Worm (Caenorhabditis elegans) whole organism, L1 larva: ENCODE data around the gene srt-56.

Experiments used
- C16A3.4 ChIP-seq: fragments of 150-350 bp; optimal IDR thresholded peaks from 2 replicates; lab custom pipeline; 2014; ENCODE audit warnings: missing biosample characterization, missing genetic modification characterization
- aha-1 ChIP-seq: fragments of 150-350 bp; optimal IDR thresholded peaks from 2 replicates; lab custom pipeline; 2014; ENCODE audit warnings: missing biosample characterization, missing genetic modification characterization
- alr-1 ChIP-seq: fragments of 200-800 bp; sonication (Bioruptor generic); optimal IDR thresholded peaks from 2 replicates; lab custom pipeline; 2018; ENCODE audit warnings: borderline replicate concordance, mild to moderate bottlenecking, missing genetic modification characterization, missing compliant biosample characterization
- aly-2 ChIP-seq: fragments of 150-350 bp; optimal IDR thresholded peaks from 2 replicates; lab custom pipeline; 2014; ENCODE audit warnings: missing biosample characterization, missing genetic modification characterization
- ama-1 ChIP-seq: fragments of 150-350 bp; optimal IDR thresholded peaks from 2 replicates; lab custom pipeline; 2014
- ceh-63 ChIP-seq: fragments of 200-800 bp; sonication (Bioruptor generic); optimal IDR thresholded peaks from 2 replicates; lab custom pipeline; 2018; ENCODE audit warnings: mild to moderate bottlenecking, missing genetic modification characterization, missing compliant biosample characterization
- ceh-82 ChIP-seq, 3 experiments: fragments of 150-350 bp in 1 of 3; sonication (generic microtip) in 2 of 3; optimal IDR thresholded peaks; 2 replicates each; lab custom pipeline; 2014 to 2017; ENCODE audit warnings: missing biosample characterization in 3 of 3, missing genetic modification characterization in 3 of 3
- ceh-88 ChIP-seq: fragments of 200-800 bp; sonication (Bioruptor generic); IDR thresholded peaks from 2 replicates; pipeline ENCODE4 v1.3.6; 2022; ENCODE audit warnings: missing genetic modification characterization, missing compliant biosample characterization
- ces-1 ChIP-seq: fragments of 150-350 bp; optimal IDR thresholded peaks from 2 replicates; lab custom pipeline; 2014; ENCODE audit warnings: missing biosample characterization, missing genetic modification reagents, missing genetic modification characterization
- dpl-1 ChIP-seq, 3 experiments: fragments of 150-350 bp in 2 of 3; sonication (generic microtip) in 1 of 3; optimal IDR thresholded peaks; 2 replicates each; lab custom pipeline; 2014 to 2017; ENCODE audit warnings: missing biosample characterization in 3 of 3, missing genetic modification characterization in 3 of 3, missing genetic modification reagents in 3 of 3
- dsc-1 ChIP-seq: sonication (generic microtip); optimal IDR thresholded peaks from 2 replicates; lab custom pipeline; 2016; ENCODE audit warnings: mild to moderate bottlenecking, missing genetic modification characterization, missing compliant biosample characterization
- elt-2 ChIP-seq: sonication (generic microtip); optimal IDR thresholded peaks from 2 replicates; lab custom pipeline; 2016; ENCODE audit warnings: missing genetic modification characterization, mild to moderate bottlenecking, inconsistent platforms, missing compliant biosample characterization, missing genetic modification reagents
- elt-3 ChIP-seq, 6 experiments: fragments of 150-350 bp in 1 of 6; sonication (generic microtip); optimal IDR thresholded peaks; 2 replicates each; lab custom pipeline; 2017 to 2018; ENCODE audit warnings: missing biosample characterization in 6 of 6, missing genetic modification characterization in 6 of 6, inconsistent platforms in 1 of 6
- hpl-2 ChIP-seq: fragments of 150-350 bp; optimal IDR thresholded peaks from 2 replicates; lab custom pipeline; 2014; ENCODE audit warnings: missing biosample characterization, missing genetic modification reagents, missing genetic modification characterization
- isw-1 ChIP-seq: fragments of 200-800 bp; sonication (Bioruptor generic); IDR thresholded peaks from 2 replicates; pipeline ENCODE4 v1.3.6; 2022; ENCODE audit warnings: missing genetic modification characterization, missing compliant biosample characterization
- lir-3 ChIP-seq: sonication (generic microtip); optimal IDR thresholded peaks from 2 replicates; lab custom pipeline; 2016; ENCODE audit warnings: mild to moderate bottlenecking, missing genetic modification characterization, moderate library complexity, missing compliant biosample characterization; ENCODE audit not compliant: poor library complexity
- mab-9 ChIP-seq: fragments of 200-800 bp; sonication (Bioruptor generic); IDR thresholded peaks from 2 replicates; pipeline ENCODE4 v1.3.6; 2022; ENCODE audit warnings: missing genetic modification reagents, missing genetic modification characterization, missing compliant biosample characterization
- nhr-12 ChIP-seq: sonication (generic microtip); optimal IDR thresholded peaks from 2 replicates; lab custom pipeline; 2017; ENCODE audit warnings: missing biosample characterization, missing genetic modification characterization
- nhr-20 ChIP-seq: sonication (generic microtip); optimal IDR thresholded peaks from 2 replicates; lab custom pipeline; 2016; ENCODE audit warnings: mild to moderate bottlenecking, missing genetic modification characterization, missing compliant biosample characterization
- nhr-237 ChIP-seq: fragments of 150-350 bp; optimal IDR thresholded peaks from 2 replicates; lab custom pipeline; 2014; ENCODE audit warnings: missing biosample characterization, missing genetic modification characterization
- nhr-71 ChIP-seq: sonication (generic microtip); optimal IDR thresholded peaks from 2 replicates; lab custom pipeline; 2016; ENCODE audit warnings: mild to moderate bottlenecking, missing genetic modification characterization, moderate library complexity, missing compliant biosample characterization
- nhr-77 ChIP-seq: fragments of 150-350 bp; optimal IDR thresholded peaks from 2 replicates; lab custom pipeline; 2014; ENCODE audit warnings: missing biosample characterization, missing genetic modification characterization
- nhr-85 ChIP-seq: sonication (generic microtip); peaks from one replicate; lab custom pipeline; 2016; ENCODE audit warnings: missing genetic modification characterization, inconsistent platforms, missing compliant biosample characterization
- pax-3 ChIP-seq: fragments of 200-800 bp; sonication (Bioruptor generic); optimal IDR thresholded peaks from 2 replicates; lab custom pipeline; 2018; ENCODE audit warnings: mild to moderate bottlenecking, missing genetic modification characterization, moderate library complexity, missing compliant biosample characterization
- pqm-1 ChIP-seq: sonication (generic microtip); optimal IDR thresholded peaks from 3 replicates; lab custom pipeline; 2017; ENCODE audit warnings: missing biosample characterization, missing genetic modification characterization
- rnt-1 ChIP-seq: sonication (generic microtip); optimal IDR thresholded peaks from 2 replicates; lab custom pipeline; 2016; ENCODE audit warnings: mild to moderate bottlenecking, missing genetic modification characterization, moderate library complexity, missing compliant biosample characterization
- snpc-4 ChIP-seq: fragments of 150-350 bp; optimal IDR thresholded peaks from 2 replicates; lab custom pipeline; 2014; ENCODE audit warnings: missing biosample characterization, missing genetic modification characterization
- sup-37 ChIP-seq: fragments of 200-800 bp; sonication (Bioruptor generic); optimal IDR thresholded peaks from 2 replicates; lab custom pipeline; 2018; ENCODE audit warnings: mild to moderate bottlenecking, missing genetic modification characterization, missing compliant biosample characterization
- tlp-1 ChIP-seq: fragments of 150-350 bp; optimal IDR thresholded peaks from 2 replicates; lab custom pipeline; 2014; ENCODE audit warnings: missing biosample characterization, missing genetic modification characterization
- unc-130 ChIP-seq: fragments of 150-350 bp; optimal IDR thresholded peaks from 2 replicates; lab custom pipeline; 2017; ENCODE audit warnings: missing biosample characterization, missing genetic modification characterization, inconsistent platforms
- unc-30 ChIP-seq: sonication (generic microtip); optimal IDR thresholded peaks from 2 replicates; lab custom pipeline; 2017; ENCODE audit warnings: missing biosample characterization, missing genetic modification characterization
- unc-86 ChIP-seq: sonication (generic microtip); optimal IDR thresholded peaks from 2 replicates; lab custom pipeline; 2016; ENCODE audit warnings: missing genetic modification characterization, missing compliant biosample characterization
- xbp-1 ChIP-seq: sonication (generic microtip); optimal IDR thresholded peaks from 2 replicates; lab custom pipeline; 2016; ENCODE audit warnings: missing genetic modification characterization, missing compliant biosample characterization
- zip-4 ChIP-seq: fragments of 200-800 bp; sonication (Bioruptor generic); optimal IDR thresholded peaks from 2 replicates; lab custom pipeline; 2018; ENCODE audit warnings: mild to moderate bottlenecking, missing genetic modification characterization, moderate library complexity, missing compliant biosample characterization
- ztf-11 ChIP-seq, 2 experiments: sonication (generic microtip); optimal IDR thresholded peaks; 2 replicates each; lab custom pipeline; 2016 to 2017; ENCODE audit warnings: missing genetic modification characterization in 2 of 2, missing biosample characterization in 1 of 2, missing compliant biosample characterization in 1 of 2
- ztf-4 ChIP-seq: fragments of 150-350 bp; optimal IDR thresholded peaks from 2 replicates; lab custom pipeline; 2014; ENCODE audit warnings: missing biosample characterization, missing genetic modification characterization

The srt-56 gene

DNA sequence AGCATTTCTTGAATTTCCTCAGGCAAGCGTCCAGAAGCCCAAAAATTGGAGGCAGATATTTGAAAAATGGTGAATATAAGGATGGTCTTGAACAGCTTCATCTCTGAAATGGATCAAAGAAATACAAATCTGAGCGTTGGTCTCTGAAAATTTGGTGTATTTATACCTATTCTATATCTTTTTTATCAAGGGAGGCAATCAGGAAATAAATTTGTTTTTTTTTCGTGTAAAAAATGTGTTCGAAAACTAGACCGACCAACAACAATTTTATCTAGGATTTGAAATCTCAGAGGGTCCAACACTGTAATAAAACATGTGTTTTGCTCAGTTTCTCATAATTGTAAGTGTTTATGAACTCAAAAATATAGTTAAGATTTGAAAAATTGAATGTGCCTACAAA, at the start of gene srt-56:
TSS of gene srt-56 (minus strand) at position 101 of the 400 bp plus-strand sequence.
- TF ChIP-seq unc-30 (tag; lab: Kevin White, UChicago) (no peak), dsc-1 (tag; lab: Kevin White, UChicago) (no peak), tlp-1 (tag; lab: Kevin White, UChicago) (no peak), ztf-11 (tag; optimal IDR thresholded peaks at IDR 0.05; lab: Kevin White, UChicago) (no peak)

DNA sequence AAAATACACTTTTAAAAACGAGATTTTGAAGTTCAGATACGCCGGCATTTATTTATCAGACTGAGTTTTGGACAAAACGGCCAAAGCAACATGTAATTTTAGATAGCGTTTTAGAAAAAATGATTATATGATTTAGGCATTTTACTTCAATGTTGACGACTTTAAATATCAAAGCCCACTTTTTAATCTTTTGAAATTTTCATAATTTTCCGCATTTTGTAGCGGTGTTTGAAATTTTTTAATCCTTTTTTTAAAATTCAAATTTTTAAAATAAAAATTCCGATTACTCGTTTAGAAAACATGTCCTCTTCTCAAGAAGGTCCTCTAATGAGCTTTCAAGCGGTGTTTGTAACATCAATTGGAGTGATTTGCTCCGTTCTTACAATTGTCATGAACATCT, 48.2 kb upstream of the srt-56 start, which contains the start of gene srbc-6:
TSS of gene srbc-6 (plus strand) at position 301 of the 400 bp plus-strand sequence.
- TF ChIP-seq snpc-4 (tag; lab: Kevin White, UChicago) (no peak), isw-1 (GFP tag; lab: Robert Waterston, UW) (no peak)

DNA sequence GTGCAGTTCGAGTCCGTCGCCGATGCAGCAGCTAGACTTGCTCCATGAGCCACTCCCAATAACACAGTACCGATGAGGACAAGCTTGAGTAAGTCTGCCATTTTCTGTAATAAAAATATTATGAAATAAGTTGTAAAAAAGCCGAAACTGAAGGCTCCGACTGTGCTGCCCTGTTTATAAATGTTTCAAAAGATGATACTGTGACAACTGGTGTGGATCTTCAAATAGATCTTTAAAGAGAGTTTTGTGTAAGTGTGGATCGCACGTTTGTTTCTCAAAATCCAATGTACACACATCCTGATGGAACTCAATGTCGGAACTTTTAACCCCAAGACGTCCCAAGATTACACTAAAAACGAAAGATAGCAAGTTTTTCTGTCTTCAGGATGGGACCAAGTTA, 47.0 kb upstream of the srt-56 start, which contains the start of gene C36C5.15:
TSS of gene C36C5.15 (minus strand) at position 101 of the 400 bp plus-strand sequence.
- no peak for TF ChIP-seq pqm-1
- no peak for TF ChIP-seq zip-4
- TF ChIP-seq sup-37 (GFP tag; lab: Kevin White, UChicago): no peak
- TF ChIP-seq nhr-71: no peak
- TF ChIP-seq nhr-12: no peak
- TF ChIP-seq nhr-20 (tag; lab: Kevin White, UChicago): no peak
- no peak for TF ChIP-seq ztf-4
- TF ChIP-seq ama-1: no peak
- TF ChIP-seq ztf-11 (tag; optimal IDR thresholded peaks at IDR 0.05; lab: Kevin White, UChicago): no peak
- TF ChIP-seq ceh-88 (GFP tag; lab: Robert Waterston, UW): no peak
- TF ChIP-seq ces-1 (GFP tag; lab: Kevin White, UChicago): no peak
- TF ChIP-seq xbp-1: no peak
- no peak for TF ChIP-seq ceh-63
- no peak for TF ChIP-seq C16A3.4 (tag; lab: Kevin White, UChicago)
- no peak for TF ChIP-seq aha-1
- no peak for TF ChIP-seq mab-9 (GFP tag; lab: Robert Waterston, UW)
- TF ChIP-seq hpl-2 (GFP tag; lab: Kevin White, UChicago): no peak
- TF ChIP-seq alr-1 (tag; lab: Kevin White, UChicago): no peak

DNA sequence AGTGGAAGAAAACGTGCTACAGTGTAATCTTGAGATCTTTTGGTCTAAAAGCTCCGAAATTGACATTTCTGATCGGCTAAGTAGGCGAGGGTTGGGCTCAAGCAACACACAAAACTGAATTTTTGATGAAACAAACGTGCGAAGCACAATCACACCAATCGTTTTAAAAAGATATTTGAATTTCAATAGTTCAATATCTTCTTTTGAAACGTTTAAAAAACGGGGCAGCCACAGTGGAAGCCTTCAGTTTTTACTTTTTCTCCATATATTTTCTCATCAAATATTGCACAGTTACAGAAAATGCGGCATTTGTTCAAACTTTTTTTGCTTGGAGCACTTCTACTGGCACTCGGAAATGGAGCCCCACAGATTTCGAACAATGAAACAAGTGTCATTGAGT, 44.6 kb upstream of the srt-56 start, which contains the start of gene C36C5.4:
TSS of gene C36C5.4 (plus strand) at position 301 of the 400 bp plus-strand sequence.
- TF ChIP-seq pax-3 (tag; lab: Kevin White, UChicago): no peak
- no peak for TF ChIP-seq dpl-1 (GFP tag; optimal IDR thresholded peaks at IDR 0.05; lab: Kevin White, UChicago)
- TF ChIP-seq alr-1 (tag; lab: Kevin White, UChicago): no peak
- no peak for TF ChIP-seq nhr-85 (tag; lab: Kevin White, UChicago)
- TF ChIP-seq nhr-237 (tag; lab: Kevin White, UChicago): no peak
- no peak for TF ChIP-seq ceh-82 (tag; optimal IDR thresholded peaks at IDR 0.05; lab: Kevin White, UChicago)
- no peak for TF ChIP-seq sup-37 (GFP tag; lab: Kevin White, UChicago)
- TF ChIP-seq unc-86: no peak

DNA sequence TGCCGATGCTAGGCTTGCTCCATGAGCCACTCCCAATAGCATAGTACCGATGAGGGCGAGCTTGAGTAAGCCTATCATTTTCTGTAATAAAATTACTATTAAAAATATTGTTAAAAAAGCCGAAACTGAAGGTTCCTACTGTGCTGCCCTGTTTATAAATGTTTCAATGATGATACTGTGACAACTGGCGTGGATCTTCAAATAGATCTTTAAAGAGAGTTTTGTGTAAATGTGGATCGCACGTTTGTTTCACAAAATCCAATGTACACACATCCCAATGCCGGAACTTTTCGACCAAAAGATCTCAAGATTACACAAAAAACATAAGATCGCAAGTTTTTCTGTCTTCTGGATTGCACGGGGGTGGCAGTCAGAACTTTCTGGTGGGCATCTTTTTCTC, 43.8 kb upstream of the srt-56 start, which contains the start of gene C36C5.14:
TSS of gene C36C5.14 (minus strand) at position 101 of the 400 bp plus-strand sequence.
- no peak for TF ChIP-seq C16A3.4 (tag; lab: Kevin White, UChicago)
- no peak for TF ChIP-seq nhr-77 (tag; lab: Kevin White, UChicago)
- no peak for TF ChIP-seq nhr-71
- TF ChIP-seq elt-3 (tag; optimal IDR thresholded peaks at IDR 0.05; lab: Kevin White, UChicago): no peak
- no peak for TF ChIP-seq elt-2 (tag; lab: Kevin White, UChicago)
- no peak for TF ChIP-seq aly-2
- no peak for TF ChIP-seq unc-130 (tag; lab: Kevin White, UChicago)
- TF ChIP-seq ztf-11 (tag; optimal IDR thresholded peaks at IDR 0.05; lab: Kevin White, UChicago): no peak
- no peak for TF ChIP-seq ces-1 (GFP tag; lab: Kevin White, UChicago)
- no peak for TF ChIP-seq lir-3 (tag; lab: Kevin White, UChicago)
- TF ChIP-seq rnt-1 (tag; lab: Kevin White, UChicago): no peak
